Worm (Caenorhabditis elegans) whole organism, L1 larva: ENCODE data around the gene K04F1.9.

Experiments used
- alr-1 ChIP-seq: fragments of 200-800 bp; sonication (Bioruptor generic); optimal IDR thresholded peaks from 2 replicates; lab custom pipeline; 2018; ENCODE audit warnings: borderline replicate concordance, mild to moderate bottlenecking, missing genetic modification characterization, missing compliant biosample characterization
- aly-2 ChIP-seq: fragments of 150-350 bp; optimal IDR thresholded peaks from 2 replicates; lab custom pipeline; 2014; ENCODE audit warnings: missing biosample characterization, missing genetic modification characterization
- elt-3 ChIP-seq, 6 experiments: fragments of 150-350 bp in 1 of 6; sonication (generic microtip); optimal IDR thresholded peaks; 2 replicates each; lab custom pipeline; 2017 to 2018; ENCODE audit warnings: missing biosample characterization in 6 of 6, missing genetic modification characterization in 6 of 6, inconsistent platforms in 1 of 6
- hlh-17 ChIP-seq: fragments of 200-800 bp; sonication (Bioruptor generic); optimal IDR thresholded peaks from 2 replicates; lab custom pipeline; 2018; ENCODE audit warnings: missing genetic modification characterization, mild to moderate bottlenecking, missing compliant biosample characterization, moderate library complexity, borderline replicate concordance
- lin-15B ChIP-seq: fragments of 150-350 bp; sonication (generic microtip); optimal IDR thresholded peaks from 3 replicates; lab custom pipeline; 2014; ENCODE audit warnings: missing biosample characterization, missing genetic modification characterization
- mdl-1 ChIP-seq, 2 experiments: fragments of 150-350 bp; optimal IDR thresholded peaks; 2 replicates each; lab custom pipeline; 2014 to 2017; ENCODE audit warnings: missing biosample characterization in 2 of 2, missing genetic modification characterization in 2 of 2, inconsistent platforms in 1 of 2
- skn-1 ChIP-seq: fragments of 150-350 bp; optimal IDR thresholded peaks from 2 replicates; lab custom pipeline; 2014; ENCODE audit warnings: missing biosample characterization, missing genetic modification characterization
- zag-1 ChIP-seq: fragments of 150-350 bp; optimal IDR thresholded peaks from 2 replicates; lab custom pipeline; 2014; ENCODE audit warnings: missing biosample characterization, missing genetic modification characterization

DNA sequence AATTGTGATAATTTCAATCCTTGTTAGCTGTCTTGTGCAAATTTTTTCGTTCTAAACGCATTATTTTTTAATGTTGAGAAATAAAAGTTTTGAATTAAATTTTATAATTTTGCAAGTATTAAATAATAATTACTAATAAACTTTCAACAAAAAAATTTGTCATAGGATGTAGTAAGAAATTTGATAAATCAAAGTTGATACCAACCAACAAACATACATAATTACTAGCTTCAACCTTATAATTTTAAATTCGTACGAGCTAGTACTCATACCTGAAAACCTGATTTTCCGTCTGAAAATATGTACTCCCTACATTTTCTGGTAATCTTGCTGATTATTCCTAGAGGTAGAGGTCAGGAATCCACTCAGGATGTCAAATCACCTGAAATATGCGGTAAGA, 14.0 kb upstream of the K04F1.9 start, which contains the start of gene irld-44:
- TF ChIP-seq alr-1 (tag; lab: Kevin White, UChicago) = no peak
- no peak for TF ChIP-seq hlh-17 (GFP tag; lab: Kevin White, UChicago)
- TF ChIP-seq aly-2 (tag; lab: Kevin White, UChicago) = no peak
- TF ChIP-seq skn-1 (tag; lab: Kevin White, UChicago) = no peak
- no peak for TF ChIP-seq elt-3 (tag; optimal IDR thresholded peaks at IDR 0.05; lab: Kevin White, UChicago)
- no peak for TF ChIP-seq zag-1 (tag; lab: Kevin White, UChicago)
- no peak for TF ChIP-seq mdl-1 (tag; optimal IDR thresholded peaks at IDR 0.05; lab: Kevin White, UChicago)
- no peak for TF ChIP-seq lin-15B
